Worm (Caenorhabditis elegans): Measurements from ENCODE around the gene R12A1.3.

R12A1.3 gene

DNA sequence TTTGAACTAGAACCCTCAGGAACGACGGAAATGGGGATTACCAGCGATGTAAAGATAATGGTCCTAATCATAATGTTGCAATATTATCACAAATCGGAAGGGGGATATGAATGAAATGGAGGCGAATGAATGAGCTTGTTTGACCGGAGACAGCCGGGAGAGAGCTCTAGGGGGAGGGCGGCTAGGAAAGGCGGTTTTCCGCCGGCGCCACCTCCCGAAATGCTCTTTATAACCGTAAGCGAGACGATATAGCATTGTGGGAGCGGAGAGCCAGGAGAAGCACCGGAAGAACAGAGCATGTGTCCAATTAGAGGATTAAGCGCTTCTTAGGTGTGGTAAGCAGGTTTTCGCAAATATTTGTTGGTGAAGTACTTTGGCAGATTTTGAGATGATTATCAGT, at the start of gene R12A1.3:
R12A1.3 (minus strand) TSS at position 200 of the 400 bp plus-strand sequence.
- TF ChIP-seq set-16 (GFP tag; IDR thresholded peaks at IDR 0.05): peak; percentile 54; the same call in 1 of the 2 replicates
- TF ChIP-seq daf-8 (GFP tag; IDR thresholded peaks at IDR 0.05): no peak
- TF ChIP-seq jun-1 (tag; optimal IDR thresholded peaks at IDR 0.05): no peak

- TF ChIP-seq mep-1 (tag; optimal IDR thresholded peaks at IDR 0.05) (peak; percentile 77), saeg-2 (GFP tag; IDR thresholded peaks at IDR 0.05) (no peak), Y75B8A.6 (GFP tag; IDR thresholded peaks at IDR 0.05) (no peak), vab-7 (GFP tag; IDR thresholded peaks at IDR 0.05) (0 out of 2 replicates have a peak, but pooled peaks have one; percentile 32), ceh-32 (tag; optimal IDR thresholded peaks at IDR 0.05; ENCODE audit: poor library complexity) (no peak), tag-97 (GFP tag; IDR thresholded peaks at IDR 0.05) (no peak), ceh-28 (tag; optimal IDR thresholded peaks at IDR 0.05) (no peak), dmd-9 (GFP tag; IDR thresholded peaks at IDR 0.05) (no peak), mes-2 (tag; optimal IDR thresholded peaks at IDR 0.05; ENCODE audit: poor library complexity, severe bottlenecking) (peak; percentile 76), ama-1 (optimal IDR thresholded peaks at IDR 0.05) (no peak), dpl-1 (GFP tag; optimal IDR thresholded peaks at IDR 0.05) (peak; percentile 13), snpc-1.2 (GFP tag; IDR thresholded peaks at IDR 0.05) (0 out of 2 replicates have a peak, but pooled peaks have one; percentile 13), daf-16 (GFP tag; optimal IDR thresholded peaks at IDR 0.05) (peak; percentile 11 to 27), daf-16 (tag; optimal IDR thresholded peaks at IDR 0.05) (peak; percentile 59), T20F7.1 (GFP tag; optimal IDR thresholded peaks at IDR 0.05) (no peak), ztf-7 (tag; optimal IDR thresholded peaks at IDR 0.05) (no peak), lir-3 (tag; optimal IDR thresholded peaks at IDR 0.05) (no peak), skn-1 (tag; optimal IDR thresholded peaks at IDR 0.05) (no peak), ctbp-1 (GFP tag; IDR thresholded peaks at IDR 0.05) (peak; percentile 38), nhr-42 (GFP tag; IDR thresholded peaks at IDR 0.05) (no peak), nhr-48 (tag; optimal IDR thresholded peaks at IDR 0.05) (peak; percentile 4), nhr-77 (tag; optimal IDR thresholded peaks at IDR 0.05) (no peak), aly-2 (tag; optimal IDR thresholded peaks at IDR 0.05) (no peak), lin-38 (GFP tag; IDR thresholded peaks at IDR 0.05) (peak; percentile 48), ceh-82 (tag; optimal IDR thresholded peaks at IDR 0.05) (no peak), nhr-25 (tag; optimal IDR thresholded peaks at IDR 0.05; ENCODE audit: borderline replicate concordance, insufficient read depth) (no peak), snpc-4 (tag; optimal IDR thresholded peaks at IDR 0.05) (no peak), Y105C5A.15 (GFP tag; IDR thresholded peaks at IDR 0.05) (no peak), egl-27 (tag; optimal IDR thresholded peaks at IDR 0.05) (no peak), nhr-41 (GFP tag; IDR thresholded peaks at IDR 0.05) (no peak), set-16 (GFP tag; IDR thresholded peaks at IDR 0.05) (peak; percentile 89), lsy-2 (tag; optimal IDR thresholded peaks at IDR 0.05) (peak; percentile 29 to 50), tra-1 (GFP tag; IDR thresholded peaks at IDR 0.05) (no peak; the same call in 1 of the 2 replicates), php-3 (GFP tag; IDR thresholded peaks at IDR 0.05) (no peak), F26F4.8 (GFP tag; conservative IDR thresholded peaks at IDR 0.05) (no peak), hlh-11 (tag; optimal IDR thresholded peaks at IDR 0.05) (peak; percentile 80), Y48G9A.11 (GFP tag; IDR thresholded peaks at IDR 0.05) (no peak), zfp-3 (GFP tag; conservative IDR thresholded peaks at IDR 0.05) (no peak), unc-62 (GFP tag; optimal IDR thresholded peaks at IDR 0.05 in 1 of 2) (peak in 1 of 2 experiments; percentile 92), unc-62 (tag; optimal IDR thresholded peaks at IDR 0.05) (no peak), lim-7 (GFP tag; IDR thresholded peaks at IDR 0.05) (0 out of 2 replicates have a peak, but pooled peaks have one; percentile 44), zfp-2 (tag; optimal IDR thresholded peaks at IDR 0.05) (no peak), daf-19 (GFP tag; conservative IDR thresholded peaks at IDR 0.05) (no peak), nhr-237 (tag; optimal IDR thresholded peaks at IDR 0.05) (no peak), madf-5 (GFP tag; IDR thresholded peaks at IDR 0.05) (0 out of 4 replicates have a peak, but pooled peaks of 1 of the 2 experiments have one; percentile 36), lin-13 (GFP tag; optimal IDR thresholded peaks at IDR 0.05) (no peak)
These were observed 49.0 kb upstream of the R12A1.3 start, which contains the start of the genes F53E2.2 and unc-60 for ce11 chrV:1474486-1475125. F53E2.2 (plus strand) TSS chrV:1475086. unc-60 (plus strand) TSS chrV:1475086.
